Worm (Caenorhabditis elegans) whole organism, L3 larva: Measurements from ENCODE around the gene tag-77.

Experiments
- aly-2 ChIP-seq: fragments of 150-350 bp; optimal IDR thresholded peaks from 2 replicates; lab custom pipeline; 2014; ENCODE audit warnings: missing biosample characterization, missing genetic modification characterization
- elt-2 ChIP-seq: sonication (generic microtip); optimal IDR thresholded peaks from 2 replicates; lab custom pipeline; 2016; ENCODE audit warnings: missing genetic modification reagents, mild to moderate bottlenecking, missing genetic modification characterization, missing compliant biosample characterization
- fkh-2 ChIP-seq: fragments of 150-350 bp; optimal IDR thresholded peaks from 2 replicates; lab custom pipeline; 2014; ENCODE audit warnings: missing biosample characterization, missing genetic modification reagents, missing genetic modification characterization
- lin-39 ChIP-seq: fragments of 150-350 bp; optimal IDR thresholded peaks from 2 replicates; lab custom pipeline; 2018; ENCODE audit warnings: missing biosample characterization, missing genetic modification reagents, missing genetic modification characterization
- nhr-11 ChIP-seq: fragments of 150-350 bp; optimal IDR thresholded peaks from 2 replicates; lab custom pipeline; 2014; ENCODE audit warnings: missing biosample characterization, missing genetic modification characterization
- nhr-237 ChIP-seq: fragments of 150-350 bp; optimal IDR thresholded peaks from 2 replicates; lab custom pipeline; 2014; ENCODE audit warnings: missing biosample characterization, missing genetic modification characterization
- pha-4 ChIP-seq: fragments of 150-350 bp; optimal IDR thresholded peaks from 2 replicates; lab custom pipeline; 2014; ENCODE audit warnings: missing biosample characterization, missing genetic modification reagents, missing genetic modification characterization
- unc-39 ChIP-seq: sonication (generic microtip); optimal IDR thresholded peaks from 4 replicates; lab custom pipeline; 2017; ENCODE audit warnings: missing biosample characterization, missing genetic modification characterization
- unc-62 ChIP-seq: fragments of 150-350 bp; sonication (generic microtip); optimal IDR thresholded peaks from 4 replicates; lab custom pipeline; 2014; ENCODE audit warnings: missing biosample characterization, missing genetic modification reagents, missing genetic modification characterization
- ztf-11 ChIP-seq: fragments of 150-350 bp; optimal IDR thresholded peaks from 2 replicates; lab custom pipeline; 2014; ENCODE audit warnings: missing biosample characterization, missing genetic modification characterization

DNA sequence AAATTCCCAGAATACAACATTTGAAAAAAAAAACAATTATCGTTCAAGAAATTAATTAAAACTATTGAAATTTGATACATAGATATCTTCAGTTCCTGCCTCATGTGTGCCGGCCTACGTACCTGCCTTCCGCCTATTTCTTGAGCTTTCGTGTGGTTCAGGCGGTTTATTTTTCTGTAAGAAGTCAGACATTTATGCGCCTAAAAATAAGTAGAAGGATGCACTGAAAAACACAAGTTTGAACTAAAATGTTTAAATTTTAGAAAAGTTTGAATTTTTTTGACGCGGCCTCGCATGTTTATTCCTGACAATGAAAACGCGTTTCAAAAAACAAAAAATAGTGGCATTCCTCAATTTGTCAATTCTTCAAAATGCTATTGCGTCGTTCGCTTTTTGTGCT, 36.6 kb downstream of the tag-77 start, which contains the start of gene C28C12.11:
- TF ChIP-seq unc-62 (GFP tag; lab: Kevin White, UChicago) (no peak), nhr-237 (no peak), nhr-11 (tag; lab: Kevin White, UChicago) (no peak), ztf-11 (tag; lab: Kevin White, UChicago) (no peak), fkh-2 (no peak), unc-39 (no peak), pha-4 (no peak), aly-2 (tag; lab: Kevin White, UChicago) (no peak), lin-39 (tag; lab: Kevin White, UChicago) (no peak), elt-2 (tag; lab: Kevin White, UChicago) (no peak)
